Fruit fly (Drosophila melanogaster) S2 (cell line): ENCODE measurements around the gene Polr2C.

Source experiments
- CG8478 ChIP-seq: fragments of >200 bp; optimal IDR thresholded peaks from 2 replicates; lab custom pipeline; 2018
- CTCF ChIP-seq, 2 experiments: fragments of >200 bp; optimal IDR thresholded peaks; 2 replicates each; lab custom pipeline; 2018

dm6 chr2L:13820948-13821347 lies 12.2 kb upstream of the Polr2C start, which contains the start of gene b:
- TF ChIP-seq CG8478 (no peak), CTCF (optimal IDR thresholded peaks at IDR 0.05; lab: Kevin White, UChicago) (no peak)
